Worm (Caenorhabditis elegans) whole organism, L1 larva: ENCODE results near the gene ZK1010.4.

Source experiments
- C04F5.9 ChIP-seq: sonication (generic microtip); optimal IDR thresholded peaks from 2 replicates; lab custom pipeline; 2016; ENCODE audit warnings: missing genetic modification characterization, missing compliant biosample characterization
- C34B4.2 ChIP-seq: sonication (generic microtip); optimal IDR thresholded peaks from 2 replicates; lab custom pipeline; 2017; ENCODE audit warnings: mild to moderate bottlenecking, missing genetic modification characterization, missing compliant biosample characterization
- F16B12.6 ChIP-seq: fragments of 150-350 bp; optimal IDR thresholded peaks from 2 replicates; lab custom pipeline; 2014; ENCODE audit warnings: missing biosample characterization, missing genetic modification characterization
- Y116A8C.19 ChIP-seq: sonication (generic microtip); optimal IDR thresholded peaks from 2 replicates; lab custom pipeline; 2016; ENCODE audit warnings: missing compliant biosample characterization, missing genetic modification characterization, borderline replicate concordance
- alr-1 ChIP-seq: fragments of 200-800 bp; sonication (Bioruptor generic); optimal IDR thresholded peaks from 2 replicates; lab custom pipeline; 2018; ENCODE audit warnings: borderline replicate concordance, mild to moderate bottlenecking, missing genetic modification characterization, missing compliant biosample characterization
- ama-1 ChIP-seq: fragments of 150-350 bp; optimal IDR thresholded peaks from 2 replicates; lab custom pipeline; 2014
- blmp-1 ChIP-seq: fragments of 150-350 bp; optimal IDR thresholded peaks from 2 replicates; lab custom pipeline; 2014; ENCODE audit warnings: missing biosample characterization, missing genetic modification characterization
- ceh-63 ChIP-seq: fragments of 200-800 bp; sonication (Bioruptor generic); optimal IDR thresholded peaks from 2 replicates; lab custom pipeline; 2018; ENCODE audit warnings: mild to moderate bottlenecking, missing genetic modification characterization, missing compliant biosample characterization
- ceh-82 ChIP-seq, 3 experiments: fragments of 150-350 bp in 1 of 3; sonication (generic microtip) in 2 of 3; optimal IDR thresholded peaks; 2 replicates each; lab custom pipeline; 2014 to 2017; ENCODE audit warnings: missing biosample characterization in 3 of 3, missing genetic modification characterization in 3 of 3
- ceh-90 ChIP-seq: sonication (generic microtip); optimal IDR thresholded peaks from 2 replicates; lab custom pipeline; 2016; ENCODE audit warnings: missing genetic modification characterization, missing compliant biosample characterization
- dsc-1 ChIP-seq: sonication (generic microtip); optimal IDR thresholded peaks from 2 replicates; lab custom pipeline; 2016; ENCODE audit warnings: mild to moderate bottlenecking, missing genetic modification characterization, missing compliant biosample characterization
- efl-3 ChIP-seq: fragments of 200-800 bp; sonication (Bioruptor generic); optimal IDR thresholded peaks from 2 replicates; lab custom pipeline; 2018; ENCODE audit warnings: mild to moderate bottlenecking, missing genetic modification characterization, missing compliant biosample characterization
- egl-13 ChIP-seq: sonication (generic microtip); optimal IDR thresholded peaks from 2 replicates; lab custom pipeline; 2016; ENCODE audit warnings: missing genotype, missing genetic modification reagents, missing genetic modification characterization, missing compliant biosample characterization
- egl-27 ChIP-seq, 2 experiments: fragments of 150-350 bp in 1 of 2; sonication (generic microtip); optimal IDR thresholded peaks; 3 replicates each; lab custom pipeline; 2017 to 2018; ENCODE audit warnings: missing biosample characterization in 2 of 2, missing genetic modification characterization in 2 of 2, missing genetic modification reagents in 2 of 2
- elt-3 ChIP-seq, 6 experiments: fragments of 150-350 bp in 1 of 6; sonication (generic microtip); optimal IDR thresholded peaks; 2 replicates each; lab custom pipeline; 2017 to 2018; ENCODE audit warnings: missing biosample characterization in 6 of 6, missing genetic modification characterization in 6 of 6, inconsistent platforms in 1 of 6
- fkh-4 ChIP-seq: sonication (generic microtip); optimal IDR thresholded peaks from 2 replicates; lab custom pipeline; 2016; ENCODE audit warnings: missing compliant biosample characterization, missing genetic modification characterization, borderline replicate concordance
- fkh-8 ChIP-seq: sonication (generic microtip); optimal IDR thresholded peaks from 2 replicates; lab custom pipeline; 2016; ENCODE audit warnings: mild to moderate bottlenecking, missing genetic modification characterization, missing compliant biosample characterization
- grh-1 ChIP-seq: fragments of 200-800 bp; sonication (Bioruptor generic); IDR thresholded peaks from 2 replicates; pipeline ENCODE4 v1.3.6; 2022; ENCODE audit warnings: missing genetic modification reagents, missing genetic modification characterization, missing compliant biosample characterization
- hlh-17 ChIP-seq: fragments of 200-800 bp; sonication (Bioruptor generic); optimal IDR thresholded peaks from 2 replicates; lab custom pipeline; 2018; ENCODE audit warnings: missing genetic modification characterization, mild to moderate bottlenecking, missing compliant biosample characterization, moderate library complexity, borderline replicate concordance
- hlh-4 ChIP-seq: sonication (generic microtip); optimal IDR thresholded peaks from 2 replicates; lab custom pipeline; 2016; ENCODE audit warnings: mild to moderate bottlenecking, missing genetic modification characterization, missing compliant biosample characterization
- irx-1 ChIP-seq: sonication (generic microtip); optimal IDR thresholded peaks from 2 replicates; lab custom pipeline; 2016; ENCODE audit warnings: missing genetic modification characterization, missing compliant biosample characterization
- isw-1 ChIP-seq: fragments of 200-800 bp; sonication (Bioruptor generic); IDR thresholded peaks from 2 replicates; pipeline ENCODE4 v1.3.6; 2022; ENCODE audit warnings: missing genetic modification characterization, missing compliant biosample characterization
- jun-1 ChIP-seq: fragments of 150-350 bp; optimal IDR thresholded peaks from 2 replicates; lab custom pipeline; 2014; ENCODE audit warnings: missing biosample characterization, missing genetic modification reagents, missing genetic modification characterization
- lin-14 ChIP-seq: fragments of 200-800 bp; sonication (Bioruptor generic); optimal IDR thresholded peaks from 2 replicates; lab custom pipeline; 2018; ENCODE audit warnings: mild to moderate bottlenecking, missing genetic modification characterization, moderate library complexity, missing compliant biosample characterization
- lin-39 ChIP-seq: fragments of 150-350 bp; optimal IDR thresholded peaks from 2 replicates; lab custom pipeline; 2014; ENCODE audit warnings: missing biosample characterization, missing genetic modification reagents, missing genetic modification characterization
- lsy-2 ChIP-seq, 2 experiments: fragments of 150-350 bp; optimal IDR thresholded peaks; 2 replicates each; lab custom pipeline; 2014; ENCODE audit warnings: missing biosample characterization in 2 of 2, missing genetic modification characterization in 2 of 2
- mab-9 ChIP-seq: fragments of 200-800 bp; sonication (Bioruptor generic); IDR thresholded peaks from 2 replicates; pipeline ENCODE4 v1.3.6; 2022; ENCODE audit warnings: missing genetic modification reagents, missing genetic modification characterization, missing compliant biosample characterization
- mdl-1 ChIP-seq, 2 experiments: fragments of 150-350 bp; optimal IDR thresholded peaks; 2 replicates each; lab custom pipeline; 2014 to 2017; ENCODE audit warnings: missing biosample characterization in 2 of 2, missing genetic modification characterization in 2 of 2, inconsistent platforms in 1 of 2
- mef-2 ChIP-seq: fragments of 150-350 bp; optimal IDR thresholded peaks from 2 replicates; lab custom pipeline; 2014; ENCODE audit warnings: missing biosample characterization, missing genetic modification characterization
- mep-1 ChIP-seq: fragments of 150-350 bp; optimal IDR thresholded peaks from 2 replicates; lab custom pipeline; 2014; ENCODE audit warnings: missing biosample characterization, missing genetic modification characterization
- nhr-12 ChIP-seq: sonication (generic microtip); optimal IDR thresholded peaks from 2 replicates; lab custom pipeline; 2017; ENCODE audit warnings: missing biosample characterization, missing genetic modification characterization
- nhr-237 ChIP-seq: fragments of 150-350 bp; optimal IDR thresholded peaks from 2 replicates; lab custom pipeline; 2014; ENCODE audit warnings: missing biosample characterization, missing genetic modification characterization
- nhr-71 ChIP-seq: sonication (generic microtip); optimal IDR thresholded peaks from 2 replicates; lab custom pipeline; 2016; ENCODE audit warnings: mild to moderate bottlenecking, missing genetic modification characterization, moderate library complexity, missing compliant biosample characterization
- nhr-76 ChIP-seq: sonication (generic microtip); optimal IDR thresholded peaks from 2 replicates; lab custom pipeline; 2017; ENCODE audit warnings: missing biosample characterization, missing genetic modification characterization
- nhr-77 ChIP-seq: fragments of 150-350 bp; optimal IDR thresholded peaks from 2 replicates; lab custom pipeline; 2014; ENCODE audit warnings: missing biosample characterization, missing genetic modification characterization
- nhr-84 ChIP-seq: sonication (generic microtip); optimal IDR thresholded peaks from 2 replicates; lab custom pipeline; 2017; ENCODE audit warnings: missing biosample characterization, missing genetic modification characterization
- pag-3 ChIP-seq: sonication (generic microtip); optimal IDR thresholded peaks from 2 replicates; lab custom pipeline; 2017; ENCODE audit warnings: missing genetic modification characterization, mild to moderate bottlenecking, missing compliant biosample characterization, antibody characterized with exemption, borderline replicate concordance; ENCODE audit not compliant: insufficient read depth
- pax-3 ChIP-seq: fragments of 200-800 bp; sonication (Bioruptor generic); optimal IDR thresholded peaks from 2 replicates; lab custom pipeline; 2018; ENCODE audit warnings: mild to moderate bottlenecking, missing genetic modification characterization, moderate library complexity, missing compliant biosample characterization
- pqm-1 ChIP-seq: sonication (generic microtip); optimal IDR thresholded peaks from 3 replicates; lab custom pipeline; 2017; ENCODE audit warnings: missing biosample characterization, missing genetic modification characterization
- rnt-1 ChIP-seq: sonication (generic microtip); optimal IDR thresholded peaks from 2 replicates; lab custom pipeline; 2016; ENCODE audit warnings: mild to moderate bottlenecking, missing genetic modification characterization, moderate library complexity, missing compliant biosample characterization
- skn-1 ChIP-seq: fragments of 150-350 bp; optimal IDR thresholded peaks from 2 replicates; lab custom pipeline; 2014; ENCODE audit warnings: missing biosample characterization, missing genetic modification characterization
- snpc-4 ChIP-seq: fragments of 150-350 bp; optimal IDR thresholded peaks from 2 replicates; lab custom pipeline; 2014; ENCODE audit warnings: missing biosample characterization, missing genetic modification characterization
- sptf-1 ChIP-seq: fragments of 150-350 bp; optimal IDR thresholded peaks from 2 replicates; lab custom pipeline; 2014; ENCODE audit warnings: missing biosample characterization, missing genetic modification characterization
- tlp-1 ChIP-seq: fragments of 150-350 bp; optimal IDR thresholded peaks from 2 replicates; lab custom pipeline; 2014; ENCODE audit warnings: missing biosample characterization, missing genetic modification characterization
- unc-62 ChIP-seq: fragments of 150-350 bp; optimal IDR thresholded peaks from 2 replicates; lab custom pipeline; 2014; ENCODE audit warnings: missing biosample characterization, missing genetic modification reagents, missing genetic modification characterization
- unc-86 ChIP-seq: sonication (generic microtip); optimal IDR thresholded peaks from 2 replicates; lab custom pipeline; 2016; ENCODE audit warnings: missing genetic modification characterization, missing compliant biosample characterization
- unc-98 ChIP-seq: fragments of 200-800 bp; sonication (Bioruptor generic); IDR thresholded peaks from 2 replicates; pipeline ENCODE4 v1.3.6; 2022; ENCODE audit warnings: missing genetic modification characterization, missing compliant biosample characterization
- zip-4 ChIP-seq: fragments of 200-800 bp; sonication (Bioruptor generic); optimal IDR thresholded peaks from 2 replicates; lab custom pipeline; 2018; ENCODE audit warnings: mild to moderate bottlenecking, missing genetic modification characterization, moderate library complexity, missing compliant biosample characterization
- ztf-4 ChIP-seq: fragments of 150-350 bp; optimal IDR thresholded peaks from 2 replicates; lab custom pipeline; 2014; ENCODE audit warnings: missing biosample characterization, missing genetic modification characterization

The ZK1010.4 gene

ce11 chrIII:13011927-13012326 lies 31.1 kb downstream of the ZK1010.4 start (continued):
- TF ChIP-seq jun-1 (no peak), nhr-12 (tag; lab: Kevin White, UChicago) (no peak), pax-3 (tag; lab: Kevin White, UChicago) (no peak), dsc-1 (tag; lab: Kevin White, UChicago) (no peak), mab-9 (no peak), unc-86 (no peak), mep-1 (tag; lab: Kevin White, UChicago) (peak; percentile 8), pqm-1 (tag; lab: Kevin White, UChicago) (no peak), unc-62 (GFP tag; lab: Kevin White, UChicago) (no peak), tlp-1 (tag; lab: Kevin White, UChicago) (no peak), nhr-237 (no peak), unc-98 (GFP tag; lab: Robert Waterston, UW) (no peak), elt-3 (tag; optimal IDR thresholded peaks at IDR 0.05; lab: Kevin White, UChicago) (peak in 1 of 6 experiments; percentile 65), alr-1 (tag; lab: Kevin White, UChicago) (no peak), ceh-90 (tag; lab: Kevin White, UChicago) (no peak), snpc-4 (tag; lab: Kevin White, UChicago) (no peak), hlh-4 (no peak), C04F5.9 (tag; lab: Kevin White, UChicago) (no peak), hlh-17 (GFP tag; lab: Kevin White, UChicago) (no peak), skn-1 (tag; lab: Kevin White, UChicago) (no peak), lsy-2 (tag; optimal IDR thresholded peaks at IDR 0.05; lab: Kevin White, UChicago) (peak in 1 of 2 experiments; percentile 49), pag-3 (tag; lab: Kevin White, UChicago) (peak; percentile 34), nhr-71 (tag; lab: Kevin White, UChicago) (no peak), mdl-1 (tag; optimal IDR thresholded peaks at IDR 0.05; lab: Kevin White, UChicago) (no peak), grh-1 (GFP tag; lab: Robert Waterston, UW) (no peak), zip-4 (GFP tag; lab: Kevin White, UChicago) (no peak), lin-14 (peak; percentile 84), F16B12.6 (tag; lab: Kevin White, UChicago) (no peak), nhr-76 (tag; lab: Kevin White, UChicago) (no peak), ztf-4 (tag; lab: Kevin White, UChicago) (no peak), fkh-8 (tag; lab: Kevin White, UChicago) (no peak), nhr-77 (tag; lab: Kevin White, UChicago) (no peak), rnt-1 (no peak), efl-3 (GFP tag; lab: Kevin White, UChicago) (no peak), lin-39 (no peak), irx-1 (tag; lab: Kevin White, UChicago) (no peak), ceh-82 (tag; optimal IDR thresholded peaks at IDR 0.05; lab: Kevin White, UChicago) (no peak), egl-27 (tag; optimal IDR thresholded peaks at IDR 0.05; lab: Kevin White, UChicago) (no peak), Y116A8C.19 (tag; lab: Kevin White, UChicago) (no peak), fkh-4 (tag; lab: Kevin White, UChicago) (no peak), egl-13 (no peak), ama-1 (lab: Kevin White, UChicago) (no peak), blmp-1 (tag; lab: Kevin White, UChicago) (peak; percentile 85), mef-2 (tag; lab: Kevin White, UChicago) (no peak), C34B4.2 (tag; lab: Kevin White, UChicago) (no peak), nhr-84 (tag; lab: Kevin White, UChicago) (no peak), ceh-63 (no peak), sptf-1 (tag; lab: Kevin White, UChicago) (no peak), isw-1 (GFP tag; lab: Robert Waterston, UW) (no peak)
